Worm (Caenorhabditis elegans) whole organism, L1 larva: Measurements from ENCODE around the gene C24B5.4.

Experiments used
- efl-1 ChIP-seq, 4 experiments: fragments of 150-350 bp; optimal IDR thresholded peaks in 3 of 4; peaks in 1 of 4; 1 replicate in 1 of 4; 2 replicates in 3 of 4; lab custom pipeline; 2014; ENCODE audit warnings: missing biosample characterization in 2 of 4, missing genetic modification characterization in 2 of 4, missing genetic modification reagents in 2 of 4
- efl-3 ChIP-seq: fragments of 200-800 bp; sonication (Bioruptor generic); optimal IDR thresholded peaks from 2 replicates; lab custom pipeline; 2018; ENCODE audit warnings: mild to moderate bottlenecking, missing genetic modification characterization, missing compliant biosample characterization
- elt-2 ChIP-seq: sonication (generic microtip); optimal IDR thresholded peaks from 2 replicates; lab custom pipeline; 2016; ENCODE audit warnings: missing genetic modification characterization, mild to moderate bottlenecking, inconsistent platforms, missing compliant biosample characterization, missing genetic modification reagents
- fkh-8 ChIP-seq: sonication (generic microtip); optimal IDR thresholded peaks from 2 replicates; lab custom pipeline; 2016; ENCODE audit warnings: mild to moderate bottlenecking, missing genetic modification characterization, missing compliant biosample characterization
- fos-1 ChIP-seq: fragments of 150-350 bp; optimal IDR thresholded peaks from 2 replicates; lab custom pipeline; 2014; ENCODE audit warnings: missing biosample characterization, missing genetic modification characterization
- nhr-237 ChIP-seq: fragments of 150-350 bp; optimal IDR thresholded peaks from 2 replicates; lab custom pipeline; 2014; ENCODE audit warnings: missing biosample characterization, missing genetic modification characterization
- nhr-85 ChIP-seq: sonication (generic microtip); peaks from one replicate; lab custom pipeline; 2016; ENCODE audit warnings: missing genetic modification characterization, inconsistent platforms, missing compliant biosample characterization
- rnt-1 ChIP-seq: sonication (generic microtip); optimal IDR thresholded peaks from 2 replicates; lab custom pipeline; 2016; ENCODE audit warnings: mild to moderate bottlenecking, missing genetic modification characterization, moderate library complexity, missing compliant biosample characterization
- skn-1 ChIP-seq: fragments of 150-350 bp; optimal IDR thresholded peaks from 2 replicates; lab custom pipeline; 2014; ENCODE audit warnings: missing biosample characterization, missing genetic modification characterization
- snpc-4 ChIP-seq: fragments of 150-350 bp; optimal IDR thresholded peaks from 2 replicates; lab custom pipeline; 2014; ENCODE audit warnings: missing biosample characterization, missing genetic modification characterization

C24B5.4 gene

DNA sequence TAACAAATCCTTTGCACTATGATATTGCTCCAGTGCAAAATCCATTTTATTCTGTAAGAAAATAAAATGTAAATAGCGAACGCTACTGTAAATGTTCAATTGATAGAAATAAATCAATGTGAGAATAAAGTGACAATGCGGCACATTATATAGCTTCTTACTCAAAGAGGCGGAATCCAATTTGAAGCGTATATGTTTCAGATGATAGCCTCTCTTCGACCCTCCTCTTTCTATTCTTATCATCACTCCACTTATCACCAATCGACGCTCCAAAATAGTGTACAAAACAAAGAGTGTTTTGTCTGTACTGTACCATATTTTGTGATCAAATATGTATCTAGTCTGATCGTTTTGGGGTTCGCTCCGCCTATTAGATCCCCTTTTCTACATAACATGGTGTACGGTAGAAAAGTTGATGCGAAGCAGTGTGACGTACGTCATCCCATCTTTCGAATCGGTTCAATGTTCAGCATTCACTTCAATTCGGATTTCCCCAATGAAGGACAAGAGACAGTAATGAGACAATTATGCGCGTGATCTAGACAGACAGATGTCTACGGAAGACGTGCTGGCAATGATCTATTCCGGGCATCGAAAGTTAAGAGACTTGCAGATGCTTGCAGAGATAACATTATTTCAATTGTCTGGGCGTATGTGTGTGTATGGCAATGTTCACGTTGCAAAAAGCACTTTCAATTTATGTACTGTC, 50.1 kb downstream of the C24B5.4 start, which contains the start of gene spl-2 (continued):
- no peak for TF ChIP-seq efl-3 (GFP tag; lab: Kevin White, UChicago)
- TF ChIP-seq nhr-237 = no peak
- TF ChIP-seq snpc-4 (tag; lab: Kevin White, UChicago) = no peak
- no peak for TF ChIP-seq skn-1
- TF ChIP-seq fkh-8 (tag; lab: Kevin White, UChicago) = no peak
- no peak for TF ChIP-seq fos-1 (tag; lab: Kevin White, UChicago)

DNA sequence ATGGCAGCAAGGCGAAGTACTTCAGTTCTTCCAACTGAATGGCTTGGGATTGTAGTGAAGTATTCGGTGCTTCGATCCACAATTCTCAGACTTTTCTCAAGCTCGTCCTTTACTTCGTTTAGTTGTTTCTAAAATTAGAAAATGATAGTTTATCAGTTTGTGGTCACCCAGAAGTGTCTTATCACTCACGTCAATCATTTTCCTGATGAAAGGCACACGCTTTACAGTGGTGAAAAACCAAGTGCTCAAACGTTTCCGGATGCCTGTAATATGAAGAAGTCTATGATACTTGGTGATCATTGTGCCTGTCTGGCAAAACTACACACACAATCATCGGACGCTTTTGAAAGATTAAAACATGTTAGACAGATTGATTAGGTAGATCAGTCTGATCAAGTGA, 50.9 kb downstream of the C24B5.4 start:
- no peak for TF ChIP-seq efl-1 (optimal IDR thresholded peaks at IDR 0.05; lab: Kevin White, UChicago)
- peak in 1 of 2 experiments; percentile 70 for TF ChIP-seq efl-1 (GFP tag; optimal IDR thresholded peaks at IDR 0.05 in 1 of 2; lab: Kevin White, UChicago)
- no peak for TF ChIP-seq rnt-1
- peak; percentile 90 for TF ChIP-seq elt-2
- peak; percentile 23 for TF ChIP-seq nhr-85 (tag; lab: Kevin White, UChicago)
- TF ChIP-seq, all 84 proteins: peak for 3
